Worm (Caenorhabditis elegans) whole organism, L4/young adult: Measurements from ENCODE around the gene F10E9.7.

Source experiments
- W03F9.2 ChIP-seq: fragments of 150-350 bp; optimal IDR thresholded peaks from 2 replicates; lab custom pipeline; 2014; ENCODE audit warnings: missing biosample characterization, missing genetic modification characterization
- dao-5 ChIP-seq: sonication (generic microtip); optimal IDR thresholded peaks from 2 replicates; lab custom pipeline; 2016; ENCODE audit warnings: missing genotype, missing genetic modification characterization, moderate library complexity, missing compliant biosample characterization
- him-1 ChIP-seq: sonication (generic microtip); optimal IDR thresholded peaks from 2 replicates; lab custom pipeline; 2016; ENCODE audit warnings: missing genotype, missing genetic modification reagents, missing genetic modification characterization, missing compliant biosample characterization

The F10E9.7 gene

DNA sequence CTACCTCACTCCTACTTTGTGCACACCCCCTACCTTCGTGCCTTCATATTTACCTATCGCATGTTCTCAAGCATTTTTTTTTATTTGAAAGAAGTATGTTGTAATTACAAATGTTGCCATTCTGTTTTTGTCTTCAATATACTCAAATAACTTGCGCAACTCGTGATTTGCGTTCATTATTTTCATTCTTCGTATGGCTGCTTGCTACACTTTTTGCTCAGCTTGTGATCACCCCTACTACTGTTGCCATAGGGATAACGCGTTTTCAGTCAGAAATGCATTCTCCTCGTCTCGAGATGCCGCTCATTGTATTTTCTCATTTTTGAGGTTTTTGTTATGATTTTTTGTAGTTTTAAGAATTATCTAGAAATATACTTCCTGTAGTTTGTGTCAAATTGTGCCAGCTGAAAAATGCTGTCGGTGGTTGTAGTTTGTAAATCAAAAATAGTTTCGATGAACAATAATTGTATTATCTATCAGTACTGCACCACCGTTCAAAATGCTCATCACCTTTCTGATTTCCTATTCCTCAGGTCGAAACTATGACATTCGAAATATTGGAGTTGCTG, 15.5 kb upstream of the F10E9.7 start, which contains the start of gene F10E9.1:
Gene F10E9.1 (plus strand): TSS at position 519 of the 569 bp plus-strand sequence.
- TF ChIP-seq W03F9.2 (tag; lab: Kevin White, UChicago) (no peak), him-1 (tag; lab: Kevin White, UChicago) (no peak), dao-5 (tag; lab: Kevin White, UChicago) (no peak)

DNA sequence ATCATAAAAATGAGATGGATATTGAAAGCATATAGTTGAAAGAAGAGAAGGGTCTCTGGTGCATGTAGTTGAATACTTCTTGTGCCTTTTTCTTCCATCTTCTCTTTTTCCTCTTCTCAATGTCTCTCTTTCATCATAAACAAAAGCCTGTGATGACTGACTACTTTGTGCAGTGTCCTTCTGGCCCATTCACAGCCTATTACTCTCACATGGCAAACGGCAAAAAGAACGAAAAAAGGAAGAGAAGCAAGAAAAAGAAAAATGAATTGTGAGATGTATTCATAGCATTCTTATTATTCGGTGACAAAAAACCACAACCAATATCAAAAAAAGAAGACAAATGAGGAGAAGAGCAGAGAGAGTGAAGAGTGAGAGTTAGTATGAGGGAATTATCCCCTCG, 14.0 kb upstream of the F10E9.7 start:
- TF ChIP-seq W03F9.2 (tag; lab: Kevin White, UChicago) (no peak), dao-5 (tag; lab: Kevin White, UChicago) (no peak)

DNA sequence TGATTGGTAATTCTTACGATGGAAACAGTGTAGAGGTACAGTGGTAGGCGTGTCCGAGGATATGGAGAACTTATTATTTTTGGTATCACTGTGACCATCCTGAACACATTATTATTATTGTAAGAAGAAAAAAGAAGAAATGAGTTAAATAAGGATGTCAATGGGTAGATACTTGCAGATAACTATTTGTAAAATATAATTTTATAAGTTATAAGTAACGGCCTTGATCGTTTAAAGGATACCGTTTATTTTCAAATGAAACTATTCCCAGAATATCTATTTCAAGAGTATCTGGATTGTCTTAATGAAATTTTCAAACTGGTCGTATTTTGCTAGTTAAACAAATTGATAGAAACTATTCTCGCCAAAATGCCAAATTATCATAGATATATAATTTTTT, 12.9 kb upstream of the F10E9.7 start, which contains the start of gene F10E9.10:
Gene F10E9.10 (minus strand): TSS at position 101 of the 400 bp plus-strand sequence.
- no peak for TF ChIP-seq him-1 (tag; lab: Kevin White, UChicago)
- TF ChIP-seq W03F9.2 (tag; lab: Kevin White, UChicago), result no peak

DNA sequence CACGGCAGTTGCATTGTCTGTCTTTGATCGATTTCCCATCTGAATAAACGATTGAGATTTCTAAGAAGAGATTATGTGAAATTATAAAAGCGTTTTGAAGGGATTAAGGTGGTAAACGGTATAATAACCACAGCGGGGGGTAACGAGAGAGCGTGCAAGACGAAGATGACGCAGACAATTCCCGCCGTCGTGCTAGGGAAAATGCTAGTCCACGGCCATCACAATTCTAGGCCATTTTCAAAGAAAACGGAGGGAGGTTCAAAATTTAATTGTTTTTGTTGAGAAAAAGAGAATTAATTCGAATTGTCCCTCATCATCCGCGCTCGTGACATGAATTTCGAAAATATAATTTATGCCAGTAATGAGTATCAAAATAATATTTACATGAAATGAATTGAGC, 11.9 kb upstream of the F10E9.7 start, which contains the start of gene F10E9.11:
Gene F10E9.11 (minus strand): TSS at position 161 of the 400 bp plus-strand sequence.
- no peak for TF ChIP-seq him-1 (tag; lab: Kevin White, UChicago)
- TF ChIP-seq dao-5 (tag; lab: Kevin White, UChicago), result no peak
- TF ChIP-seq W03F9.2 (tag; lab: Kevin White, UChicago), result peak; percentile 80

- TF ChIP-seq him-1 (tag; lab: Kevin White, UChicago), result no peak
- no peak for TF ChIP-seq W03F9.2 (tag; lab: Kevin White, UChicago)
- no peak for TF ChIP-seq dao-5 (tag; lab: Kevin White, UChicago)
These were observed 11.2 kb upstream of the F10E9.7 start, which contains the start of gene sas-4 for ce11 chrIII:8318488-8318887. Gene sas-4 (minus strand): TSS chrIII:8318588.

DNA sequence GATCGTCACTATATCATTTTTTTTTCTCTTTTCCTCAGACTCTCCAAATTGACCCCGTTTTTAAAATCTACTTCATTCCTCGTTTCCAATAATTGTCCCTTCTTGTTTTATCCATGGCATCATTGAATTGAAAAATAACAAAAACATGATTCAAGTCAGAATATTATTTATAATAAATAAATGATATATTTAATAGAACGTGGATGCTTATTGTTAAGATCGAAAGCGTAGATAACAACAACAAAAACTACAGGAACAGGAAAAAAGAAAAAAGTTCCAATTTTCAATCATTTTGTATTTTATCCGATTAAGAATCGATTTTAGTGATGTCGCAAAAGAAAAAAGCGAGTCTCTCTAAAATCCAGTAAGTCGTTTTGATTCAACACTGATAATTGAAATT, 5.2 kb upstream of the F10E9.7 start, which contains the start of gene F10E9.2:
Gene F10E9.2 (plus strand): TSS at position 301 of the 400 bp plus-strand sequence.
- no peak for TF ChIP-seq him-1 (tag; lab: Kevin White, UChicago)
- no peak for TF ChIP-seq dao-5 (tag; lab: Kevin White, UChicago)
- TF ChIP-seq W03F9.2 (tag; lab: Kevin White, UChicago), result no peak

- no peak for TF ChIP-seq W03F9.2 (tag; lab: Kevin White, UChicago)
- no peak for TF ChIP-seq him-1 (tag; lab: Kevin White, UChicago)
- TF ChIP-seq dao-5 (tag; lab: Kevin White, UChicago), result no peak
These were observed 3.2 kb upstream of the F10E9.7 start, which contains the start of gene F10E9.3 for ce11 chrIII:8310239-8311057. Gene F10E9.3 (plus strand): TSS chrIII:8311007.

- no peak for TF ChIP-seq him-1 (tag; lab: Kevin White, UChicago)
- TF ChIP-seq dao-5 (tag; lab: Kevin White, UChicago), result no peak
These were observed 997 bp upstream of the F10E9.7 start, which contains the start of gene F10E9.4 for ce11 chrIII:8308238-8308637. Gene F10E9.4 (plus strand): TSS chrIII:8308538.

- TF ChIP-seq him-1 (tag; lab: Kevin White, UChicago) (no peak), dao-5 (tag; lab: Kevin White, UChicago) (no peak), W03F9.2 (tag; lab: Kevin White, UChicago) (no peak)
These were observed 1.4 kb downstream of the F10E9.7 start for ce11 chrIII:8305816-8306215.

- TF ChIP-seq W03F9.2 (tag; lab: Kevin White, UChicago) (no peak), him-1 (tag; lab: Kevin White, UChicago) (no peak), dao-5 (tag; lab: Kevin White, UChicago) (no peak)
These were observed 1.9 kb downstream of the F10E9.7 start for ce11 chrIII:8305304-8305703.

- TF ChIP-seq him-1 (tag; lab: Kevin White, UChicago), result no peak
- no peak for TF ChIP-seq W03F9.2 (tag; lab: Kevin White, UChicago)
- TF ChIP-seq dao-5 (tag; lab: Kevin White, UChicago), result no peak
These were observed 3.8 kb downstream of the F10E9.7 start for ce11 chrIII:8303440-8303839.

ce11 chrIII:8300860-8301396, 6.3 kb downstream of the F10E9.7 start:
- TF ChIP-seq him-1 (tag; lab: Kevin White, UChicago) (no peak), dao-5 (tag; lab: Kevin White, UChicago) (no peak), W03F9.2 (tag; lab: Kevin White, UChicago) (no peak)

DNA sequence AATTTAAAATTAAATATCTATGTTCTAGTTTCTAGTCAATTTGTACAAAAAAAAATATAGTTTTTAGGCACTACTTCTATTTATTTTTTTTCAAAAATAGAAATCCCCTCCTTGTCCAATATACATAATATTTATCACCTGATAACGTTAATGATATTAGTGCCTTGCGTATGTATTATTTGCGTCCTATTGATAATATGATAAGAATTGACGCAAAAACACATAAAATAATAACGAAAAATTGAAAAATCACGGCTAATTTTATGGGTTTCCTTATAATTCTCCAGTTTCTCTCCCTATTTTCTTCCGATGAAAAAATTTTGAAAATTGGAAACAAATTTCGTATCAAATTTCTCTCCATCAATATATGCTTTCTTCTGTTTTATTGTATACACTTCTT, 7.5 kb downstream of the F10E9.7 start:
- TF ChIP-seq W03F9.2 (tag; lab: Kevin White, UChicago) (no peak), dao-5 (tag; lab: Kevin White, UChicago) (no peak), him-1 (tag; lab: Kevin White, UChicago) (no peak)
